Fruit fly (Drosophila melanogaster): Measurements from ENCODE around the gene DCTN1-p150.

dm6 chr3L:13924646-13925045, 4.5 kb upstream of the DCTN1-p150 start:
- TF ChIP-seq lola (GFP tag; optimal IDR thresholded peaks at IDR 0.05) = no peak
- TF ChIP-seq Abd-B (GFP tag; optimal IDR thresholded peaks at IDR 0.05) = no peak
- no peak for TF ChIP-seq CrebA (GFP tag; optimal IDR thresholded peaks at IDR 0.05; ENCODE audit: borderline replicate concordance)
- TF ChIP-seq OdsH (GFP tag; optimal IDR thresholded peaks at IDR 0.05) = no peak
- TF ChIP-seq sv (GFP tag; optimal IDR thresholded peaks at IDR 0.05) = no peak
- TF ChIP-seq fru (GFP tag; optimal IDR thresholded peaks at IDR 0.05) = no peak
- TF ChIP-seq N (GFP tag; optimal IDR thresholded peaks at IDR 0.05) = no peak
- no peak for TF ChIP-seq usp (GFP tag; optimal IDR thresholded peaks at IDR 0.05)
- no peak for TF ChIP-seq brk (GFP tag; optimal IDR thresholded peaks at IDR 0.05)
- TF ChIP-seq Jra (GFP tag; optimal IDR thresholded peaks at IDR 0.05) = no peak
- no peak for TF ChIP-seq psq (GFP tag; optimal IDR thresholded peaks at IDR 0.05)
